Worm (Caenorhabditis elegans): ENCODE data around the gene C49C8.3.

DNA sequence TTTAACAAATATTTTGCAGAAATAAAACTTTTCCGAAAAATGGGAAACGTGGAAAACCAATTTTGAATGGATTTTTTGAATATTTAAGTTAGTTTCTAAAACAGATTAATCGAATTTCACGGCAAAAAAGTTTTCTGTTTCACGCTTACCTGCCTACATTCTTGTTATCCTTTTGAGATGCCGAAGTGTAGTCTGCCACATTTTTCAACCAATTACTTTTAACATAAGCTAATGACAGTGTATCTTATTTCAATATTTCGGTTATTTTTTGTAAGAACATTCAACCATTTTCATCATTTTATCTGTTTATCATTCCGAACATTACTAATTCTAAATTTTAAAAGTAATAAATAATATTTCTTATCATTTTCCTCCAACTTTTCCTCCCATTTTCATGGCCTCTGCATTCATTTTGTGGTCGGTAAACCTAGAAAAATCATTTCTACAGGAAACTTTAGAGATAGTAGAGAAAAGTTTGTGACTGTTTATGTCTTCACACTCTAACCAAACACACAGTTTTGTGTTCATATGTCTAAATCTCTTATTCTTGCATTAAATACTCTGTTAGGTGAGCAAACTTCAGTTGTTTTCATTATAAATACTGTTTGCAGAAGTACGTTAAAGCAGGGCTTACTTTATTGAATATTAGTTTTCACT, 32.5 kb upstream of the C49C8.3 start, which contains the start of the genes F42A9.17 and cyp-33E2:
- TF ChIP-seq tab-1 (GFP tag; IDR thresholded peaks at IDR 0.05): no peak
- no peak for TF ChIP-seq flt-1 (GFP tag; IDR thresholded peaks at IDR 0.05)
- no peak for TF ChIP-seq med-1 (GFP tag; optimal IDR thresholded peaks at IDR 0.05; ENCODE audit: insufficient read depth)
- TF ChIP-seq ztf-29 (GFP tag; IDR thresholded peaks at IDR 0.05): no peak
- no peak for TF ChIP-seq klf-2 (GFP tag; conservative IDR thresholded peaks at IDR 0.05)
- TF ChIP-seq T22C8.4 (GFP tag; IDR thresholded peaks at IDR 0.05): no peak
- TF ChIP-seq cog-1 (tag; optimal IDR thresholded peaks at IDR 0.05): no peak
- no peak for TF ChIP-seq ref-1 (GFP tag; conservative IDR thresholded peaks at IDR 0.05)
- TF ChIP-seq ztf-23 (GFP tag; IDR thresholded peaks at IDR 0.05): no peak
